Fruit fly (Drosophila melanogaster): ENCODE data around the gene Aduk.

Gene Aduk

dm6 chr3R:9347702-9348378 is 13.3 kb upstream of the Aduk start (continued):
- TF ChIP-seq HLH54F (GFP tag; optimal IDR thresholded peaks at IDR 0.05): no peak
- no peak for TF ChIP-seq Dip2 (GFP tag; IDR thresholded peaks at IDR 0.05)
- TF ChIP-seq sens (GFP tag): peak; percentile 47
- TF ChIP-seq Hr78 (GFP tag; optimal IDR thresholded peaks at IDR 0.05): no peak
- no peak for TF ChIP-seq schlank (tag; optimal IDR thresholded peaks at IDR 0.05)
- no peak for TF ChIP-seq CG16813 (GFP tag; IDR thresholded peaks at IDR 0.05; ENCODE audit: partially characterized antibody)
- TF ChIP-seq lmd (GFP tag; IDR thresholded peaks at IDR 0.05): 0 out of 2 replicates have a peak, but pooled peaks have one; percentile 9
- peak; percentile 31 to 77 for TF ChIP-seq bsh (GFP tag; optimal IDR thresholded peaks at IDR 0.05)
- TF ChIP-seq CG1233 (GFP tag; optimal IDR thresholded peaks at IDR 0.05): no peak
- no peak for TF ChIP-seq BEAF-32 (GFP tag; optimal IDR thresholded peaks at IDR 0.05)
- no peak for TF ChIP-seq CG16815 (GFP tag; optimal IDR thresholded peaks at IDR 0.05)
- no peak for TF ChIP-seq TFAM (GFP tag; optimal IDR thresholded peaks at IDR 0.05)
- no peak for TF ChIP-seq CG2116 (GFP tag; optimal IDR thresholded peaks at IDR 0.05)
- no peak for TF ChIP-seq Mes4 (GFP tag; optimal IDR thresholded peaks at IDR 0.05)
- peak; percentile 25 for TF ChIP-seq fd96Cb (tag; optimal IDR thresholded peaks at IDR 0.05)
- TF ChIP-seq CG15011 (GFP tag; optimal IDR thresholded peaks at IDR 0.05): no peak
- 0 out of 3 replicates have a peak, but pooled peaks have one; percentile 31 for TF ChIP-seq row (GFP tag; IDR thresholded peaks at IDR 0.05)
- no peak for TF ChIP-seq Dll (GFP tag; IDR thresholded peaks at IDR 0.05; ENCODE audit: partially characterized antibody)
- no peak for TF ChIP-seq CG7963 (GFP tag; IDR thresholded peaks at IDR 0.05; ENCODE audit: partially characterized antibody)
- TF ChIP-seq crp (GFP tag; optimal IDR thresholded peaks at IDR 0.05): no peak
- no peak for TF ChIP-seq Antp (GFP tag; optimal IDR thresholded peaks at IDR 0.05)
- no peak for TF ChIP-seq CG10543 (GFP tag; optimal IDR thresholded peaks at IDR 0.05)
- no peak for TF ChIP-seq unpg (GFP tag; optimal IDR thresholded peaks at IDR 0.05)
- TF ChIP-seq Ptx1 (GFP tag; IDR thresholded peaks at IDR 0.05): no peak
- no peak for TF ChIP-seq gcm2 (GFP tag; optimal IDR thresholded peaks at IDR 0.05)
- no peak for TF ChIP-seq abd-A (tag; optimal IDR thresholded peaks at IDR 0.05)
- TF ChIP-seq Hand (GFP tag; optimal IDR thresholded peaks at IDR 0.05): no peak
- TF ChIP-seq CG6854 (GFP tag; optimal IDR thresholded peaks at IDR 0.05): no peak
- TF ChIP-seq CkIIα-i1 (GFP tag; IDR thresholded peaks at IDR 0.05): no peak
- TF ChIP-seq Lim3 (GFP tag; IDR thresholded peaks at IDR 0.05): no peak
- TF ChIP-seq az2 (GFP tag; optimal IDR thresholded peaks at IDR 0.05): peak; percentile 10
- no peak for TF ChIP-seq sim (GFP tag; IDR thresholded peaks at IDR 0.05)
- TF ChIP-seq vnd (GFP tag; IDR thresholded peaks at IDR 0.05; ENCODE audit: partially characterized antibody): no peak
- no peak for TF ChIP-seq CG6254 (GFP tag; optimal IDR thresholded peaks at IDR 0.05)
- no peak for TF ChIP-seq Mrtf (GFP tag; IDR thresholded peaks at IDR 0.05)
- no peak for TF ChIP-seq lov (optimal IDR thresholded peaks at IDR 0.05)
- no peak for TF ChIP-seq lov (GFP tag; IDR thresholded peaks at IDR 0.05)
- no peak for TF ChIP-seq CG10431 (GFP tag; optimal IDR thresholded peaks at IDR 0.05)
- no peak for TF ChIP-seq Taf1 (GFP tag; IDR thresholded peaks at IDR 0.05)
- no peak for TF ChIP-seq CrebB (tag; optimal IDR thresholded peaks at IDR 0.05)
- peak; percentile 71 for TF ChIP-seq dmrt11E (tag; optimal IDR thresholded peaks at IDR 0.05)
- no peak for TF ChIP-seq CG17385 (GFP tag; optimal IDR thresholded peaks at IDR 0.05)
- TF ChIP-seq Optix (GFP tag; IDR thresholded peaks at IDR 0.05): no peak
- TF ChIP-seq pita (GFP tag; optimal IDR thresholded peaks at IDR 0.05): no peak
- TF ChIP-seq BtbVII (GFP tag; optimal IDR thresholded peaks at IDR 0.05): no peak
- peak; percentile 21 for TF ChIP-seq grau (tag; optimal IDR thresholded peaks at IDR 0.05)
- no peak for TF ChIP-seq CG4854 (GFP tag; optimal IDR thresholded peaks at IDR 0.05)
- TF ChIP-seq CG12744 (GFP tag; optimal IDR thresholded peaks at IDR 0.05): no peak
- peak; percentile 11 for TF ChIP-seq corto (GFP tag; optimal IDR thresholded peaks at IDR 0.05)
- TF ChIP-seq trh (GFP tag; optimal IDR thresholded peaks at IDR 0.05): no peak

All from whole organism, embryonic.